Worm (Caenorhabditis elegans) whole organism, midembryonic: ENCODE data around the gene rla-2.

ENCODE experiments used
- cog-1 ChIP-seq: sonication (generic microtip); optimal IDR thresholded peaks from 2 replicates; lab custom pipeline; 2016; ENCODE audit warnings: missing genetic modification characterization, missing compliant biosample characterization
- klf-2 ChIP-seq: fragments of 200-800 bp; sonication (Bioruptor generic); conservative IDR thresholded peaks from 2 replicates; pipeline ENCODE4 v1.3.6; 2022; ENCODE audit warnings: missing genetic modification reagents, missing genetic modification characterization, missing compliant biosample characterization
- med-1 ChIP-seq: sonication (generic microtip); optimal IDR thresholded peaks from 2 replicates; lab custom pipeline; 2017; ENCODE audit warnings: missing genetic modification characterization, mild to moderate bottlenecking, missing compliant biosample characterization, antibody characterized with exemption, missing genetic modification reagents; ENCODE audit not compliant: insufficient read depth
- ref-1 ChIP-seq: fragments of 200-800 bp; sonication (Bioruptor generic); conservative IDR thresholded peaks from 2 replicates; pipeline ENCODE4 v1.3.6; 2022; ENCODE audit warnings: missing genetic modification reagents, missing genetic modification characterization, missing compliant biosample characterization

DNA sequence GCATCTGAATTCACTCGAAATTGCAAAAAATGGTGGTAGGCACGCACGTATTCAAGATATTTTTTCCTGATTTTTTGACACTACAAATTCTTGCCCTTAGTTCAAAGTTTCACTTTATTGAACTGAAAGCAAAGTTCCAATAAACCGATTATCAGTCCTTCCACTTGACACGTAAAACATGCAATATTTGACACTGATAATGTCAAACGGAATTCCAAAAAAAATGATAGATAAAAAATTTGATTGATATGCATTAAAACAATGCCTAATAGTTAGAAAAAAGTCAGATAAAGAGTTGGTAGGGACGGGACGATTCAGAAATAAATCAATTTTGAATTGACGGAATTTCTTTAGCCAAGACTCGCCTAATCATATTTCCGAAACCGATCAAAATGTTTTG is 43.0 kb downstream of the rla-2 start:
- no peak for TF ChIP-seq ref-1 (GFP tag; lab: Robert Waterston, UW)
- TF ChIP-seq med-1 (GFP tag; lab: Kevin White, UChicago) = no peak
- no peak for TF ChIP-seq klf-2 (GFP tag; lab: Robert Waterston, UW)
- no peak for TF ChIP-seq cog-1
